Fruit fly (Drosophila melanogaster): Measurements from ENCODE around the gene ci.

Gene ci

DNA sequence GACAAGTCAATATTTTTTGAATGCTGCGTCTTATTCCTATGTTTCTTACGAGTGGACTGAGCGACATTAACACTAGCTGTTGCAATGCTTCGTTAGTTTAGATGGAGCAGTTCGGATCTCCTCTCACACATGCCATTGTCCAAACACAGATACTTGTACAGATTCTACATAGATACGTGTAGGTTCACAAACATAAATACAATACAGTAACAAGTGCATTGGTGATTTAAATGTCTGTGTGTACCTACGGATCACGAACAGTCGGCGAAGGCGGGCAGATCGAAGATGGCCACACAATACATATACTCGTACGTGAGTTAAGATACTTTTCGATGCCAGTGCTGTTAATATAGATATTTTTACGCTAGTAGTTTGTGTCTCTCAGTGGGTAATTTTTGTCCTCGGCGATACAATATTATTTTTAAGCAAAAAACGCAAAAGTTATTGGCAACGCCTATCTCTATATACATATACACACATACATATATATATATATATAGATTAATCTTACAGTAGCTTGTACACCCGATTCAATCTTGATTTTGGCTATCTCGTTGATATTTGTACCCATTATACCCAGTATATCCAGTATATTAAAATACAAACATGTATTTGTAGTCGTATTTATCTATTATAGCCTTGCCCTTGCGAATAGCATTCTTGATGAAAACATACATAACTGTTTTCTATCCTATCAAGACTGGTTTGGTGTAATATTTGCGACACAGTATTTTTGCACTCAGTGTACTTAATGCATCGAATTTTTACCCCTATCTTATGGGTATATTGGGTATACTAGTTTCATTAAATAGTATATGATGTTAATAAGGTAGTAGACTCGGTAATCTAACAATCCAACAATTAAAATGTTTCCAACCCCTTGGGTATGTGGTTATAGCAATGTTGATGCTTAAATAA, at the start of gene ci:
Gene ci, minus strand, starts transcription at position 800 of the 918 bp plus-strand sequence.
- TF ChIP-seq toe (GFP tag; optimal IDR thresholded peaks at IDR 0.05) (peak; percentile 33), Mnt (GFP tag; optimal IDR thresholded peaks at IDR 0.05) (peak; percentile 2), Clk (GFP tag; optimal IDR thresholded peaks at IDR 0.05) (no peak), CG33017 (tag; optimal IDR thresholded peaks at IDR 0.05) (peak; percentile 4), cnc (optimal IDR thresholded peaks at IDR 0.05) (no peak), CG7101 (tag; optimal IDR thresholded peaks at IDR 0.05) (peak; percentile 45), Crg-1 (GFP tag; optimal IDR thresholded peaks at IDR 0.05) (no peak), cic (GFP tag; optimal IDR thresholded peaks at IDR 0.05) (peak; percentile 46), CG14711 (tag; optimal IDR thresholded peaks at IDR 0.05) (no peak), CG12768 (GFP tag; optimal IDR thresholded peaks at IDR 0.05) (peak; percentile 21), tj (GFP tag; optimal IDR thresholded peaks at IDR 0.05) (peak; percentile 6), pad (GFP tag; optimal IDR thresholded peaks at IDR 0.05) (peak; percentile 55), Hr96 (GFP tag; optimal IDR thresholded peaks at IDR 0.05) (no peak), kay (GFP tag; ENCODE audit: borderline replicate concordance) (peak; percentile 97), CG1620 (GFP tag; optimal IDR thresholded peaks at IDR 0.05) (no peak), CG11617 (GFP tag; optimal IDR thresholded peaks at IDR 0.05) (no peak), bab1 (GFP tag; optimal IDR thresholded peaks at IDR 0.05) (peak; percentile 63), ovo (GFP tag; optimal IDR thresholded peaks at IDR 0.05) (no peak), CG5204 (GFP tag; optimal IDR thresholded peaks at IDR 0.05) (no peak), CG7045 (GFP tag; optimal IDR thresholded peaks at IDR 0.05) (no peak)

DNA sequence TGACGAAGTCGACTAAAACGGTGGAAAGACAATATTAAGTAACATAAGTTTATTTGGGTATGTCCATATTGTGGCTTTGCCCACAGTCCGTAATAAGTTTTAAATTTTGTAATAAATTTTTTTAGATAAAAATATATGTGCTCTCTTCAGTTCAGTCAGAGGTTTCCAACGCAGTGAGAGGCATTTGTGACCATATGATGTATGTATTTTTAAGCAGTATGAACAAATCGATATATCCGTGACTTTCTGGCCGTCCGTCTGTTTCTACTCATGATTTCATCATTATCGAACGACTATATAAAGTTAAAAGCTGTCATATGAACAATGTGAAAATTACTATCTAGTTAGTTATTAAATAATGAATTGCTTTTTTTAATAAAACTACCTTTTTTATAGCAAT, 45.3 kb upstream of the ci start:
- TF ChIP-seq kay (GFP tag; ENCODE audit: borderline replicate concordance), result peak; percentile 93
- TF ChIP-seq Crg-1 (GFP tag; optimal IDR thresholded peaks at IDR 0.05), result no peak

DNA sequence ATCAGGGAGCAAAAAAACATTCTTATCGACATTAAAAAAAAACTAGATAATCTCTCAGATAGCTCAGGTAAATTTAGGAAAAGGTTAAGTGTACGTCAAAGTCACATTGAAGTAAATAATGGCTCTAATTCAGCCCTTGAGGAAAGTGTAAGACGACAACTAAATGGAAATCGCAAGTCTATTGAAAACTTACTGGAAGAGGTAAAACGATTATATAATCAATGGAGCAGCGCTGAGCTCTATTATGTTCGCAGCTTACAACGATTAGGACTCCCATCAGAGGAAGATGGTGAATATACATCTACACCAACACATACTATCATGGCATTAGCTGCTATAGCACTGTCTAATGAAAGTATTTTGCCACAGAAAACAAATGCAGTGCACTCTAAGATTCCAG, 35.2 kb upstream of the ci start:
- TF ChIP-seq ovo (GFP tag; optimal IDR thresholded peaks at IDR 0.05) (no peak), tj (GFP tag; optimal IDR thresholded peaks at IDR 0.05) (no peak), CG11617 (GFP tag; optimal IDR thresholded peaks at IDR 0.05) (no peak), Mnt (GFP tag; optimal IDR thresholded peaks at IDR 0.05) (no peak), Clk (GFP tag; optimal IDR thresholded peaks at IDR 0.05) (no peak), toe (GFP tag; optimal IDR thresholded peaks at IDR 0.05) (no peak), CG7045 (GFP tag; optimal IDR thresholded peaks at IDR 0.05) (no peak)

DNA sequence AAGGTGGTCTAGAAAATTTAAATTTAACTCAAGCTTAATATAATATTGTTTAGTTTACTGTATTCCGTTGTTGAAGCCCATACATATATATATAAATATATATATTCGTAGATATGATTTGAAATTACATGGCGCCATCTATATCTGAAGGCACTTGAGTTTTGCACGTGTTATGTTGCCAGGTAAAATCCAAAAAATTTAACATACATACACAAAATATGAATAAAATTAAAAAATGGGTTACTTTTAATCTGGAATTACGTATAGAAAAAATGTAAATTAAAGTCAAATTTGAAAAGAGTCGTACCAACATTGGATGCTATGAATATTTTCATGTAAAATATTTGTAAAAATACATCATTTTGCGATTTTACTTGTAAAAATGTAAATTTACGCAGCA, 32.9 kb upstream of the ci start:
- peak; percentile 7 for TF ChIP-seq CG14711 (tag; optimal IDR thresholded peaks at IDR 0.05)
- TF ChIP-seq ovo (GFP tag; optimal IDR thresholded peaks at IDR 0.05), result no peak

DNA sequence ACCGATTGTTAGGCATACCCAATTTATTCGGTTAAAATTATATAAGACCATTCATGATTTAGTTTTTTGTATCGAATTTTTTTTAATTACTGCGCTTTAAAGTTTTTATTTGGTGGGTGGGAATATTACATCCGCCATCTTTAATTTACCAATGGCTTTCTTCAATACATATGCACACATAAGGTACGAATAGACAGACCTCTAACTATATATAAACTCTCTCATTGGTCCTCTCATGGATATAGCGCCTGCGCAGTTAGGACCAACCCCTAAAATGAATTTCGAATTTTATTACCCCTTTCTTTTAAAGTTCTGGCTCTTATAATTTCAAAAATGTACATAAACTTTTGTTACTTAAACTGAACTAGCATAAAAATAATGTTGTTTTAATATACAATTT, 30.4 kb upstream of the ci start:
- TF ChIP-seq CG7045 (GFP tag; optimal IDR thresholded peaks at IDR 0.05) (no peak), Clk (GFP tag; optimal IDR thresholded peaks at IDR 0.05) (no peak), CG14711 (tag; optimal IDR thresholded peaks at IDR 0.05) (no peak), CG12768 (GFP tag; optimal IDR thresholded peaks at IDR 0.05) (no peak), cic (GFP tag; optimal IDR thresholded peaks at IDR 0.05) (no peak), CG5204 (GFP tag; optimal IDR thresholded peaks at IDR 0.05) (no peak), tj (GFP tag; optimal IDR thresholded peaks at IDR 0.05) (no peak), Hr96 (GFP tag; optimal IDR thresholded peaks at IDR 0.05) (no peak), ovo (GFP tag; optimal IDR thresholded peaks at IDR 0.05) (no peak)

DNA sequence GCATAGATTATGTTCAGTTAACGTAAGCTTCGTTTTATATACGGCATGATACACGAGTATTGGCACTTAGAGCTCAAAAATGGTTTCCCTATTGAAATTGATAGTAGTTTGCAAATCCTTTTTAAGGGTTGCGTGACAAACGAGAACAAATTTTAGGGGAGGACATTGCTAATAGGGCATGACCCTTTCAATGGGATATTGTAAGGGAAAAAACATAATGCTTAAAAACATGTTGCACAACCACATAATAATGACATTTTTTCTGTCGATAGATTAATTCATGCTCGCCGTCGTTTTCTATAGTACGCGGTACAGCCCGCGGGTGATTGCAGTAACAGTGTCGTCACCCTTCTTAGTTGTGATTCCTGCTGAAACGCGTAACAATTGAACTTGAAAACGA, 28.0 kb upstream of the ci start:
- TF ChIP-seq CG7101 (tag; optimal IDR thresholded peaks at IDR 0.05), result no peak
- no peak for TF ChIP-seq bab1 (GFP tag; optimal IDR thresholded peaks at IDR 0.05)
- peak; percentile 78 for TF ChIP-seq kay (GFP tag; ENCODE audit: borderline replicate concordance)
- TF ChIP-seq Mnt (GFP tag; optimal IDR thresholded peaks at IDR 0.05), result no peak
- no peak for TF ChIP-seq ovo (GFP tag; optimal IDR thresholded peaks at IDR 0.05)

DNA sequence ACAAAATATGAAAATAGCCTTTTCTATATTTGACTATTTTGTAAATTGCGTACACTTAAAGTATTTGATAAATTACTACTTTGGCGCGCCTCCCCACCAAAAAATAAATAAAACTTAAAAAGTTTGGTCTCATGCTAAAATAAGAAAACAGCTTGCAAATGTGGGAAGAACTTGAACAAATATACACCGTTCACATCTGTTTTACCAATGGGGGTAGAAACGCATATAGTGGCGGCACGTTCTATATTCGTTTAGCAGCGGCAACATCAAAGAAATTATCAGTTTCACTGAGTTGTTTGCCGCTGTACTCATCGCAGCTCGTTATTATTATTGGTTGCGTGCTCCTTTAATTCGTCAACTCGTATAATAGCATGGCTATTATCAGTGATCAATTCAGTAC, 19.3 kb upstream of the ci start:
- TF ChIP-seq toe (GFP tag; optimal IDR thresholded peaks at IDR 0.05), result no peak
- TF ChIP-seq cic (GFP tag; optimal IDR thresholded peaks at IDR 0.05), result no peak
- TF ChIP-seq Hr96 (GFP tag; optimal IDR thresholded peaks at IDR 0.05), result no peak
- no peak for TF ChIP-seq tj (GFP tag; optimal IDR thresholded peaks at IDR 0.05)
- TF ChIP-seq CG12768 (GFP tag; optimal IDR thresholded peaks at IDR 0.05), result no peak
- no peak for TF ChIP-seq Crg-1 (GFP tag; optimal IDR thresholded peaks at IDR 0.05)
- TF ChIP-seq cnc (optimal IDR thresholded peaks at IDR 0.05), result no peak
- no peak for TF ChIP-seq CG5204 (GFP tag; optimal IDR thresholded peaks at IDR 0.05)
- no peak for TF ChIP-seq CG7045 (GFP tag; optimal IDR thresholded peaks at IDR 0.05)
- TF ChIP-seq ovo (GFP tag; optimal IDR thresholded peaks at IDR 0.05), result no peak
- TF ChIP-seq CG11617 (GFP tag; optimal IDR thresholded peaks at IDR 0.05), result no peak
- no peak for TF ChIP-seq CG1620 (GFP tag; optimal IDR thresholded peaks at IDR 0.05)
- TF ChIP-seq kay (GFP tag; ENCODE audit: borderline replicate concordance), result no peak
- TF ChIP-seq CG33017 (tag; optimal IDR thresholded peaks at IDR 0.05), result no peak
- TF ChIP-seq Clk (GFP tag; optimal IDR thresholded peaks at IDR 0.05), result no peak
